Worm (Caenorhabditis elegans): Measurements from ENCODE around the gene grl-6.

The grl-6 gene

ce11 chrX:6450839-6451491 is at the start of gene grl-6, which contains the start of gene K10C2.6:
TSS of gene grl-6 (minus strand) at chrX:6450939.
TSS of gene K10C2.6 (plus strand) at chrX:6451441.
- TF ChIP-seq unc-62 (GFP tag; optimal IDR thresholded peaks at IDR 0.05), result no peak

- no peak for TF ChIP-seq unc-62 (GFP tag; optimal IDR thresholded peaks at IDR 0.05)
Observed at ce11 chrX:6499736-6500135, 49.0 kb upstream of the grl-6 start, which contains the start of gene actl-1. TSS of gene actl-1 (minus strand) at chrX:6499836.

- TF ChIP-seq unc-62 (GFP tag; optimal IDR thresholded peaks at IDR 0.05), result no peak
Observed at ce11 chrX:6484780-6485179, 34.0 kb upstream of the grl-6 start, which contains the start of gene gar-1. TSS of gene gar-1 (minus strand) at chrX:6484880.

- no peak for TF ChIP-seq unc-62 (GFP tag; optimal IDR thresholded peaks at IDR 0.05)
Observed at ce11 chrX:6476540-6476939, 25.8 kb upstream of the grl-6 start, which contains the start of gene C15B12.1. TSS of gene C15B12.1 (plus strand) at chrX:6476810.

ce11 chrX:6473698-6474314 is 23.1 kb upstream of the grl-6 start, which contains the start of the genes C15B12.4 and C15B12.8:
TSS of gene C15B12.4 (minus strand) at chrX:6473748.
TSS of gene C15B12.8 (plus strand) at chrX:6474264.
- no peak for TF ChIP-seq unc-62 (GFP tag; optimal IDR thresholded peaks at IDR 0.05)

- TF ChIP-seq unc-62 (GFP tag; optimal IDR thresholded peaks at IDR 0.05), result no peak
Observed at ce11 chrX:6468499-6468898, 17.8 kb upstream of the grl-6 start, which contains the start of gene C15B12.9. TSS of gene C15B12.9 (plus strand) at chrX:6468799.

ce11 chrX:6467462-6467861 is 16.7 kb upstream of the grl-6 start, which contains the start of gene C15B12.3:
TSS of gene C15B12.3 (minus strand) at chrX:6467562.
- TF ChIP-seq unc-62 (GFP tag; optimal IDR thresholded peaks at IDR 0.05), result no peak

ce11 chrX:6462995-6463462 is 12.3 kb upstream of the grl-6 start, which contains the start of gene C15B12.2:
TSS of gene C15B12.2 (plus strand) at chrX:6463412.
- TF ChIP-seq unc-62 (GFP tag; optimal IDR thresholded peaks at IDR 0.05), result no peak

- no peak for TF ChIP-seq unc-62 (GFP tag; optimal IDR thresholded peaks at IDR 0.05)
Observed at ce11 chrX:6462479-6462878, 11.7 kb upstream of the grl-6 start.

- TF ChIP-seq unc-62 (GFP tag; optimal IDR thresholded peaks at IDR 0.05), result no peak
Observed at ce11 chrX:6461729-6462128, 11.0 kb upstream of the grl-6 start, which contains the start of gene K04E7.1. TSS of gene K04E7.1 (plus strand) at chrX:6462029.

ce11 chrX:6460123-6460522 is 9.4 kb upstream of the grl-6 start:
- no peak for TF ChIP-seq unc-62 (GFP tag; optimal IDR thresholded peaks at IDR 0.05)

ce11 chrX:6458467-6458866 is 7.7 kb upstream of the grl-6 start:
- no peak for TF ChIP-seq unc-62 (GFP tag; optimal IDR thresholded peaks at IDR 0.05)

ce11 chrX:6458001-6458400 is 7.3 kb upstream of the grl-6 start:
- no peak for TF ChIP-seq unc-62 (GFP tag; optimal IDR thresholded peaks at IDR 0.05)

- TF ChIP-seq unc-62 (GFP tag; optimal IDR thresholded peaks at IDR 0.05), result no peak
Observed at ce11 chrX:6456567-6456966, 5.8 kb upstream of the grl-6 start, which contains the start of gene pept-1. TSS of gene pept-1 (plus strand) at chrX:6456872.

- TF ChIP-seq unc-62 (GFP tag; optimal IDR thresholded peaks at IDR 0.05), result no peak
Observed at ce11 chrX:6455157-6455556, 4.4 kb upstream of the grl-6 start, which contains the start of gene nas-33. TSS of gene nas-33 (minus strand) at chrX:6455257.

- no peak for TF ChIP-seq unc-62 (GFP tag; optimal IDR thresholded peaks at IDR 0.05)
Observed at ce11 chrX:6448866-6449400, 1.8 kb downstream of the grl-6 start, which contains the start of gene fah-1. TSS of gene fah-1 (minus strand) at chrX:6448916.
